Fruit fly (Drosophila melanogaster) whole organism, embryonic: Measurements from ENCODE around the gene CG44355.

Source experiments
- CG10209 ChIP-seq: fragments of 200-800 bp; sonication (Bioruptor generic); optimal IDR thresholded peaks from 3 replicates; lab custom pipeline; 2017; ENCODE audit warnings: missing biosample characterization, mild to moderate bottlenecking, missing genetic modification characterization, missing genetic modification reagents
- CG12659 ChIP-seq: fragments of 200-800 bp; sonication (Bioruptor generic); optimal IDR thresholded peaks from 3 replicates; lab custom pipeline; 2017; ENCODE audit warnings: mild to moderate bottlenecking, missing biosample characterization, missing genetic modification reagents, missing genetic modification characterization
- CG13775 ChIP-seq: fragments of 200-800 bp; sonication (Bioruptor generic); optimal IDR thresholded peaks from 3 replicates; lab custom pipeline; 2017; ENCODE audit warnings: missing biosample characterization, mild to moderate bottlenecking, missing genetic modification characterization
- CG17612 ChIP-seq: fragments of 200-800 bp; sonication (Bioruptor generic); IDR thresholded peaks from 2 replicates; pipeline ENCODE4 v1.3.6; 2022; ENCODE audit warnings: missing biosample characterization, missing genetic modification characterization
- CG18011 ChIP-seq: fragments of 200-800 bp; sonication (Bioruptor generic); optimal IDR thresholded peaks from 2 replicates; lab custom pipeline; 2017; ENCODE audit warnings: missing biosample characterization, missing genetic modification characterization, mild to moderate bottlenecking, moderate library complexity, missing genotype
- CG18262 ChIP-seq: fragments of 200-800 bp; optimal IDR thresholded peaks from 3 replicates; lab custom pipeline; 2019; ENCODE audit warnings: missing biosample characterization, mild to moderate bottlenecking, missing genetic modification characterization, moderate library complexity
- CG18599 ChIP-seq: fragments of 200-800 bp; sonication (Bioruptor generic); optimal IDR thresholded peaks from 3 replicates; lab custom pipeline; 2017; ENCODE audit warnings: missing biosample characterization, missing genetic modification characterization, mild to moderate bottlenecking, moderate library complexity, missing genetic modification reagents
- CG2116 ChIP-seq: fragments of 200-800 bp; sonication (Bioruptor generic); optimal IDR thresholded peaks from 3 replicates; lab custom pipeline; 2018; ENCODE audit warnings: missing biosample characterization, mild to moderate bottlenecking, missing genetic modification characterization
- CG2712 ChIP-seq: fragments of 200-800 bp; optimal IDR thresholded peaks from 3 replicates; lab custom pipeline; 2019; ENCODE audit warnings: missing biosample characterization, mild to moderate bottlenecking, missing genetic modification characterization, moderate library complexity
- CG2889 ChIP-seq: fragments of 200-800 bp; sonication (Bioruptor generic); IDR thresholded peaks from 3 replicates; pipeline ENCODE4 v1.3.6; 2022; ENCODE audit warnings: missing biosample characterization, missing genetic modification characterization
- CG30403 ChIP-seq: fragments of 200-800 bp; sonication (Bioruptor generic); optimal IDR thresholded peaks from 3 replicates; lab custom pipeline; 2016; ENCODE audit warnings: missing biosample characterization, missing genetic modification characterization
- CG4404 ChIP-seq: fragments of 200-800 bp; sonication (Bioruptor generic); IDR thresholded peaks from 2 replicates; pipeline ENCODE4 v1.3.6; 2022; ENCODE audit warnings: missing biosample characterization, missing genetic modification characterization
- CG4424 ChIP-seq: fragments of 200-800 bp; sonication (Bioruptor generic); optimal IDR thresholded peaks from 3 replicates; lab custom pipeline; 2016; ENCODE audit warnings: missing biosample characterization, missing genetic modification characterization
- CG4730 ChIP-seq: fragments of 200-800 bp; sonication (Bioruptor generic); IDR thresholded peaks from 2 replicates; pipeline ENCODE4 v1.3.6; 2022; ENCODE audit warnings: missing biosample characterization, missing genetic modification characterization
- CG4820 ChIP-seq: fragments of 200-800 bp; sonication (Bioruptor generic); optimal IDR thresholded peaks from 3 replicates; lab custom pipeline; 2016; ENCODE audit warnings: missing biosample characterization, missing genetic modification characterization
- CG6175 ChIP-seq: fragments of 200-800 bp; sonication (Bioruptor generic); IDR thresholded peaks from 3 replicates; pipeline ENCODE4 v1.3.6; 2022; ENCODE audit warnings: missing biosample characterization, missing genetic modification characterization
- CG6272 ChIP-seq: fragments of 200-800 bp; sonication (Bioruptor generic); IDR thresholded peaks from 2 replicates; pipeline ENCODE4 v1.3.6; 2022; ENCODE audit warnings: missing biosample characterization, missing genetic modification characterization
- CG8290 ChIP-seq, 3 experiments: fragments of 200-800 bp; sonication (Bioruptor generic); optimal IDR thresholded peaks; 2 replicates each; lab custom pipeline; 2016 to 2019; ENCODE audit warnings: missing biosample characterization in 3 of 3, missing genetic modification characterization in 3 of 3, mild to moderate bottlenecking in 2 of 3, moderate library complexity in 1 of 3
- CG9215 ChIP-seq: fragments of 200-800 bp; sonication (Bioruptor generic); IDR thresholded peaks from 2 replicates; pipeline ENCODE4 v1.3.6; 2022; ENCODE audit warnings: missing biosample characterization, missing genetic modification characterization
- CG9932 ChIP-seq: fragments of 200-800 bp; sonication (Bioruptor generic); IDR thresholded peaks from 2 replicates; pipeline ENCODE4 v1.3.6; 2022; ENCODE audit warnings: missing biosample characterization, missing genetic modification characterization
- CTCF ChIP-seq: fragments of 200-800 bp; sonication (Bioruptor generic); optimal IDR thresholded peaks from 2 replicates; lab custom pipeline; 2017; ENCODE audit warnings: missing biosample characterization, mild to moderate bottlenecking, missing genetic modification characterization, moderate library complexity
- H2.0 ChIP-seq: fragments of 200-800 bp; sonication (Bioruptor generic); IDR thresholded peaks from 2 replicates; pipeline ENCODE4 v1.3.6; 2022; ENCODE audit warnings: missing biosample characterization, missing genetic modification characterization
- HLH54F ChIP-seq: fragments of 200-800 bp; sonication (Bioruptor generic); optimal IDR thresholded peaks from 3 replicates; lab custom pipeline; 2016; ENCODE audit warnings: missing biosample characterization, missing genetic modification characterization
- HmgZ ChIP-seq: fragments of 200-800 bp; sonication (Bioruptor generic); optimal IDR thresholded peaks from 2 replicates; lab custom pipeline; 2018; ENCODE audit warnings: missing biosample characterization, mild to moderate bottlenecking, missing genetic modification characterization
- Hmr ChIP-seq: fragments of 200-800 bp; sonication (Bioruptor generic); optimal IDR thresholded peaks from 3 replicates; lab custom pipeline; 2017; ENCODE audit warnings: mild to moderate bottlenecking, missing biosample characterization, missing genetic modification reagents, missing genetic modification characterization
- MESR4 ChIP-seq: fragments of 200-800 bp; sonication (Bioruptor generic); optimal IDR thresholded peaks from 2 replicates; lab custom pipeline; 2018; ENCODE audit warnings: missing biosample characterization, mild to moderate bottlenecking, missing genetic modification characterization, moderate library complexity
- Max ChIP-seq: fragments of 200-800 bp; sonication (Bioruptor generic); optimal IDR thresholded peaks from 2 replicates; lab custom pipeline; 2016; ENCODE audit warnings: missing biosample characterization, mild to moderate bottlenecking, missing genetic modification characterization
- Oaz ChIP-seq: fragments of 200-800 bp; sonication (Bioruptor generic); IDR thresholded peaks from 2 replicates; pipeline ENCODE4 v1.3.6; 2022; ENCODE audit warnings: missing biosample characterization, missing genetic modification characterization
- Opbp ChIP-seq: fragments of 200-800 bp; sonication (Bioruptor generic); IDR thresholded peaks from 3 replicates; pipeline ENCODE4 v1.3.6; 2022; ENCODE audit warnings: missing biosample characterization, missing genetic modification characterization; ENCODE audit not compliant: partially characterized antibody
- Scr ChIP-seq: fragments of 200-800 bp; sonication (Bioruptor generic); IDR thresholded peaks from 2 replicates; pipeline ENCODE4 v1.3.6; 2022; ENCODE audit warnings: missing biosample characterization, missing genetic modification characterization; ENCODE audit not compliant: partially characterized antibody
- Six4 ChIP-seq: fragments of 200-800 bp; sonication (Bioruptor generic); optimal IDR thresholded peaks from 2 replicates; lab custom pipeline; 2016; ENCODE audit warnings: missing biosample characterization, missing genetic modification characterization
- Xbp1 ChIP-seq: fragments of 200-800 bp; sonication (Bioruptor generic); optimal IDR thresholded peaks from 3 replicates; lab custom pipeline; 2016; ENCODE audit warnings: missing biosample characterization, mild to moderate bottlenecking, missing genetic modification characterization
- ab ChIP-seq: fragments of 200-800 bp; sonication (Bioruptor generic); optimal IDR thresholded peaks from 2 replicates; lab custom pipeline; 2016; ENCODE audit warnings: missing biosample characterization, missing genetic modification characterization
- amos ChIP-seq: fragments of 200-800 bp; sonication (Bioruptor generic); IDR thresholded peaks from 2 replicates; pipeline ENCODE4 v1.3.6; 2022; ENCODE audit warnings: missing biosample characterization, missing genetic modification characterization; ENCODE audit not compliant: partially characterized antibody
- bsh ChIP-seq, 2 experiments: fragments of 200-800 bp; sonication (Bioruptor generic); optimal IDR thresholded peaks; 2 replicates each; lab custom pipeline; 2017 to 2018; ENCODE audit warnings: mild to moderate bottlenecking in 2 of 2, missing biosample characterization in 2 of 2, missing genetic modification characterization in 2 of 2, moderate library complexity in 1 of 2
- chn ChIP-seq: fragments of 200-800 bp; sonication (Bioruptor generic); optimal IDR thresholded peaks from 2 replicates; lab custom pipeline; 2016; ENCODE audit warnings: missing biosample characterization, missing genetic modification characterization
- crp ChIP-seq, 2 experiments: fragments of 200-800 bp; sonication (Bioruptor generic); optimal IDR thresholded peaks; 2 replicates in 1 of 2; 3 replicates in 1 of 2; lab custom pipeline; 2017; ENCODE audit warnings: missing biosample characterization in 2 of 2, missing genetic modification characterization in 2 of 2, mild to moderate bottlenecking in 1 of 2, moderate library complexity in 1 of 2
- fd102C ChIP-seq: fragments of 200-800 bp; sonication (Bioruptor generic); optimal IDR thresholded peaks from 2 replicates; lab custom pipeline; 2018; ENCODE audit warnings: missing biosample characterization, mild to moderate bottlenecking, missing genetic modification characterization, moderate library complexity
- fu2 ChIP-seq: fragments of 200-800 bp; sonication (Bioruptor generic); optimal IDR thresholded peaks from 2 replicates; lab custom pipeline; 2016; ENCODE audit warnings: missing biosample characterization, missing genetic modification characterization
- hkb ChIP-seq, 2 experiments: fragments of 200-800 bp in 1 of 2; fragments of >200 bp in 1 of 2; sonication (Bioruptor generic) in 1 of 2; IDR thresholded peaks in 1 of 2; optimal IDR thresholded peaks in 1 of 2; 2 replicates each; pipeline versions ENCODE4 v1.3.6 to Lab custom; 2017 to 2022; ENCODE audit warnings: missing biosample characterization in 1 of 2, missing genetic modification characterization in 1 of 2
- lab ChIP-seq: fragments of 200-800 bp; sonication (Bioruptor generic); optimal IDR thresholded peaks from 3 replicates; lab custom pipeline; 2017; ENCODE audit warnings: missing biosample characterization, missing genetic modification characterization, mild to moderate bottlenecking, moderate library complexity, missing genetic modification reagents
- nerfin-1 ChIP-seq: fragments of 200-800 bp; sonication (Bioruptor generic); optimal IDR thresholded peaks from 3 replicates; lab custom pipeline; 2019; ENCODE audit warnings: missing biosample characterization, mild to moderate bottlenecking, missing genetic modification characterization, moderate library complexity
- rib ChIP-seq: fragments of 200-800 bp; sonication (Bioruptor generic); IDR thresholded peaks from 2 replicates; pipeline ENCODE4 v1.3.6; 2022; ENCODE audit warnings: missing biosample characterization, missing genetic modification characterization
- sc ChIP-seq, 3 experiments: fragments of >200 bp in 2 of 3; fragments of 200-800 bp in 1 of 3; sonication (Bioruptor generic) in 1 of 3; optimal IDR thresholded peaks; 2 replicates in 2 of 3; 3 replicates in 1 of 3; lab custom pipeline; 2017; ENCODE audit warnings: mild to moderate bottlenecking in 1 of 3, missing biosample characterization in 1 of 3, missing genetic modification characterization in 1 of 3, missing genetic modification reagents in 1 of 3
- sim ChIP-seq: fragments of 200-800 bp; sonication (Bioruptor generic); IDR thresholded peaks from 2 replicates; pipeline ENCODE4 v1.3.6; 2022; ENCODE audit warnings: missing biosample characterization, missing genetic modification characterization
- sqz ChIP-seq: fragments of 200-800 bp; sonication (Bioruptor generic); optimal IDR thresholded peaks from 3 replicates; lab custom pipeline; 2018; ENCODE audit warnings: missing biosample characterization, mild to moderate bottlenecking, missing genetic modification characterization
- stwl ChIP-seq: fragments of 200-800 bp; sonication (Bioruptor generic); optimal IDR thresholded peaks from 3 replicates; lab custom pipeline; 2018; ENCODE audit warnings: missing biosample characterization, mild to moderate bottlenecking, missing genetic modification characterization, moderate library complexity
- zen ChIP-seq: fragments of 200-800 bp; sonication (Bioruptor generic); optimal IDR thresholded peaks from 3 replicates; lab custom pipeline; 2018; ENCODE audit warnings: missing biosample characterization, mild to moderate bottlenecking, missing genetic modification characterization, moderate library complexity
- zfh1 ChIP-seq: fragments of 200-800 bp; sonication (Bioruptor generic); IDR thresholded peaks from 3 replicates; pipeline ENCODE4 v1.3.6; 2022; ENCODE audit warnings: missing biosample characterization, missing genetic modification characterization

CG44355 gene

DNA sequence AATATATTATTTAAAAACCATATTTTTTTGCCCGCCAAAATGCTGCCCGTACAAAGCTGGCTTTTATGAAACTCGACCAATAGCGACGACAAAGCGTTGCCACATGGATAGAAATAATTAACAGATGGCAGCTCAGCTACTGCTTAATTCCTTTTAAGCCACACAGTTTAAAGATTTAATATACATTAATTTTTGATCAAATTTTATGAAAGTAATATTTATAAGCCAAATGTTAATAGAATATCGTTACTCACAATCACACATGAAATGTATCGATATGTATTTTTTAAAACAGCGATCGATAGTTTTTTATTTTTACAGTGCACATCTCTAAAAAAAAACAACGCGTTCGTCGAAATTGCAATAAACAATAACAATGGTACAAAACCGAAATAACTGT lies 25.7 kb downstream of the CG44355 start, which contains the start of gene CG10418 (continued):
- no peak for TF ChIP-seq CG10209
- TF ChIP-seq ab (GFP tag; lab: Kevin White, UChicago): no peak
- peak; percentile 47 for TF ChIP-seq CG13775 (GFP tag; lab: Kevin White, UChicago)
- peak; percentile 19 for TF ChIP-seq HmgZ (tag; lab: Kevin White, UChicago)
- peak; percentile 20 for TF ChIP-seq CG8290 (GFP tag; optimal IDR thresholded peaks at IDR 0.05; lab: Kevin White, UChicago)
- no peak for TF ChIP-seq CG8290 (tag; optimal IDR thresholded peaks at IDR 0.05; lab: Kevin White, UChicago)
- TF ChIP-seq fu2 (GFP tag; lab: Kevin White, UChicago): peak; percentile 6
- TF ChIP-seq CG6175 (GFP tag; lab: Robert Waterston, UW): no peak
- TF ChIP-seq CG6272 (GFP tag; lab: Robert Waterston, UW): peak; percentile 59
- peak; percentile 49 for TF ChIP-seq CG12659
- TF ChIP-seq CG18011 (GFP tag; lab: Kevin White, UChicago): peak; percentile 99
- TF ChIP-seq hkb (optimal IDR thresholded peaks at IDR 0.05; lab: Kevin White, UChicago): peak; percentile 69
- TF ChIP-seq hkb (GFP tag; IDR thresholded peaks at IDR 0.05; lab: Robert Waterston, UW): 0 out of 2 replicates have a peak, but pooled peaks have one; percentile 16
- TF ChIP-seq Xbp1 (GFP tag; lab: Kevin White, UChicago): peak; percentile 66
- TF ChIP-seq CG17612: no peak
- no peak for TF ChIP-seq CG2889 (GFP tag; lab: Robert Waterston, UW)
- TF ChIP-seq H2.0: peak; percentile 29; the same call in 1 of the 2 replicates
- no peak for TF ChIP-seq lab (GFP tag; lab: Kevin White, UChicago)
- TF ChIP-seq zfh1: 0 out of 3 replicates have a peak, but pooled peaks have one; percentile 49
- peak; percentile 36; the same call in 1 of the 2 replicates for TF ChIP-seq CG9215 (GFP tag; lab: Robert Waterston, UW)
- peak; percentile 58 for TF ChIP-seq stwl (tag; lab: Kevin White, UChicago)
- TF ChIP-seq sc (optimal IDR thresholded peaks at IDR 0.05; lab: Kevin White, UChicago): no peak
- no peak for TF ChIP-seq sc (GFP tag; optimal IDR thresholded peaks at IDR 0.05; lab: Kevin White, UChicago)
- no peak for TF ChIP-seq sim
- peak; percentile 23 for TF ChIP-seq Hmr (GFP tag; lab: Kevin White, UChicago)
- peak; percentile 65 for TF ChIP-seq Max (GFP tag; lab: Kevin White, UChicago)
- no peak for TF ChIP-seq MESR4 (GFP tag; lab: Kevin White, UChicago)
- peak; percentile 59 for TF ChIP-seq CG9932 (GFP tag; lab: Robert Waterston, UW)
- peak; percentile 77 for TF ChIP-seq amos (GFP tag; lab: Robert Waterston, UW)
- TF ChIP-seq Scr (GFP tag; lab: Robert Waterston, UW): peak; percentile 87
- peak; percentile 16 for TF ChIP-seq CTCF (GFP tag; lab: Kevin White, UChicago)
- peak; percentile 49 for TF ChIP-seq CG4424 (GFP tag; lab: Kevin White, UChicago)
- peak; percentile 62; the same call in 2 of the 3 replicates for TF ChIP-seq Opbp (GFP tag; lab: Robert Waterston, UW)
- TF ChIP-seq CG4404 (GFP tag; lab: Robert Waterston, UW): no peak
- no peak for TF ChIP-seq CG18262 (tag; lab: Kevin White, UChicago)
- no peak for TF ChIP-seq rib (GFP tag; lab: Robert Waterston, UW)
- TF ChIP-seq bsh (GFP tag; optimal IDR thresholded peaks at IDR 0.05; lab: Kevin White, UChicago): peak in 1 of 2 experiments; percentile 27
- peak; percentile 67 for TF ChIP-seq CG2712 (tag; lab: Kevin White, UChicago)
- peak; percentile 39 for TF ChIP-seq CG30403
- TF ChIP-seq sqz (GFP tag; lab: Kevin White, UChicago): peak; percentile 67
- peak; percentile 28 for TF ChIP-seq nerfin-1 (tag; lab: Kevin White, UChicago)
- peak; percentile 50 for TF ChIP-seq zen
- TF ChIP-seq Six4 (GFP tag; lab: Kevin White, UChicago): no peak
- TF ChIP-seq CG4730 (GFP tag; lab: Robert Waterston, UW): no peak
- TF ChIP-seq CG2116: peak; percentile 82
- TF ChIP-seq fd102C: no peak
- TF ChIP-seq CG4820 (GFP tag; lab: Kevin White, UChicago): peak; percentile 3
- TF ChIP-seq chn (GFP tag; lab: Kevin White, UChicago): peak; percentile 30
- TF ChIP-seq Oaz: no peak
- TF ChIP-seq HLH54F (GFP tag; lab: Kevin White, UChicago): peak; percentile 50
- no peak for TF ChIP-seq CG18599 (GFP tag; lab: Kevin White, UChicago)
- TF ChIP-seq crp (GFP tag; optimal IDR thresholded peaks at IDR 0.05; lab: Kevin White, UChicago): peak in 1 of 2 experiments; percentile 43
